Worm (Caenorhabditis elegans) whole organism, L2 larva: Measurements from ENCODE around the gene col-113.

ENCODE experiments used
- C34F6.9 ChIP-seq: fragments of 150-350 bp; optimal IDR thresholded peaks from 2 replicates; lab custom pipeline; 2014; ENCODE audit warnings: missing biosample characterization, missing genetic modification characterization
- R02D3.7 ChIP-seq: fragments of 150-350 bp; optimal IDR thresholded peaks from 2 replicates; lab custom pipeline; 2014; ENCODE audit warnings: missing biosample characterization, missing genetic modification characterization
- alr-1 ChIP-seq: fragments of 150-350 bp; optimal IDR thresholded peaks from 2 replicates; lab custom pipeline; 2014; ENCODE audit warnings: missing biosample characterization, missing genetic modification characterization
- blmp-1 ChIP-seq: sonication (generic microtip); optimal IDR thresholded peaks from 2 replicates; lab custom pipeline; 2017; ENCODE audit warnings: missing genetic modification characterization, mild to moderate bottlenecking, missing compliant biosample characterization, antibody characterized with exemption, moderate library complexity; ENCODE audit not compliant: insufficient read depth
- ceh-16 ChIP-seq: fragments of 150-350 bp; optimal IDR thresholded peaks from 2 replicates; lab custom pipeline; 2014; ENCODE audit warnings: missing biosample characterization, missing genetic modification characterization
- ceh-82 ChIP-seq: fragments of 150-350 bp; optimal IDR thresholded peaks from 2 replicates; lab custom pipeline; 2014; ENCODE audit warnings: missing biosample characterization, missing genetic modification characterization
- dmd-4 ChIP-seq: sonication (generic microtip); optimal IDR thresholded peaks from 2 replicates; lab custom pipeline; 2017; ENCODE audit warnings: missing biosample characterization, missing genetic modification characterization
- egl-27 ChIP-seq: sonication (generic microtip); optimal IDR thresholded peaks from 3 replicates; lab custom pipeline; 2017; ENCODE audit warnings: missing biosample characterization, missing genetic modification reagents, missing genetic modification characterization
- elt-1 ChIP-seq: fragments of 150-350 bp; optimal IDR thresholded peaks from 2 replicates; lab custom pipeline; 2014; ENCODE audit warnings: missing biosample characterization, missing genetic modification characterization
- elt-3 ChIP-seq: sonication (generic microtip); optimal IDR thresholded peaks from 2 replicates; lab custom pipeline; 2017; ENCODE audit warnings: missing biosample characterization, missing genetic modification characterization
- fos-1 ChIP-seq: fragments of 150-350 bp; optimal IDR thresholded peaks from 2 replicates; lab custom pipeline; 2014; ENCODE audit warnings: missing biosample characterization, missing genetic modification characterization
- gmeb-1 ChIP-seq: fragments of 150-350 bp; optimal IDR thresholded peaks from 2 replicates; lab custom pipeline; 2014; ENCODE audit warnings: missing biosample characterization, missing genetic modification characterization
- lin-11 ChIP-seq: fragments of 150-350 bp; sonication (generic microtip); optimal IDR thresholded peaks from 2 replicates; lab custom pipeline; 2014; ENCODE audit warnings: missing biosample characterization, missing genetic modification characterization, inconsistent platforms, mixed read lengths
- lin-13 ChIP-seq: fragments of 150-350 bp; optimal IDR thresholded peaks from 2 replicates; lab custom pipeline; 2014; ENCODE audit warnings: missing biosample characterization, missing genetic modification reagents, missing genetic modification characterization
- lsy-2 ChIP-seq, 2 experiments: fragments of 150-350 bp in 1 of 2; sonication (generic microtip) in 1 of 2; optimal IDR thresholded peaks; 2 replicates each; lab custom pipeline; 2014 to 2017; ENCODE audit warnings: missing biosample characterization in 2 of 2, missing genetic modification characterization in 2 of 2
- mbf-1 ChIP-seq: sonication (generic microtip); optimal IDR thresholded peaks from 2 replicates; lab custom pipeline; 2017; ENCODE audit warnings: missing biosample characterization, missing genetic modification characterization
- mdl-1 ChIP-seq, 2 experiments: fragments of 150-350 bp in 1 of 2; sonication (generic microtip) in 1 of 2; optimal IDR thresholded peaks; 2 replicates each; lab custom pipeline; 2017; ENCODE audit warnings: missing biosample characterization in 2 of 2, missing genetic modification characterization in 2 of 2
- nhr-10 ChIP-seq: sonication (generic microtip); optimal IDR thresholded peaks from 2 replicates; lab custom pipeline; 2017; ENCODE audit warnings: missing biosample characterization, missing genetic modification characterization
- nhr-11 ChIP-seq: fragments of 150-350 bp; optimal IDR thresholded peaks from 2 replicates; lab custom pipeline; 2014; ENCODE audit warnings: missing biosample characterization, missing genetic modification characterization
- nhr-12 ChIP-seq: fragments of 150-350 bp; optimal IDR thresholded peaks from 2 replicates; lab custom pipeline; 2014; ENCODE audit warnings: missing biosample characterization, missing genetic modification characterization
- nhr-129 ChIP-seq: fragments of 150-350 bp; optimal IDR thresholded peaks from 2 replicates; lab custom pipeline; 2014; ENCODE audit warnings: missing biosample characterization, missing genetic modification characterization
- nhr-21 ChIP-seq: fragments of 150-350 bp; optimal IDR thresholded peaks from 2 replicates; lab custom pipeline; 2014; ENCODE audit warnings: missing biosample characterization, missing genetic modification characterization
- nhr-23 ChIP-seq: fragments of 150-350 bp; optimal IDR thresholded peaks from 2 replicates; lab custom pipeline; 2014; ENCODE audit warnings: missing biosample characterization, missing genetic modification reagents, missing genetic modification characterization
- nhr-237 ChIP-seq: fragments of 150-350 bp; optimal IDR thresholded peaks from 2 replicates; lab custom pipeline; 2014; ENCODE audit warnings: missing biosample characterization, missing genetic modification characterization
- nhr-25 ChIP-seq: fragments of 150-350 bp; sonication (generic microtip); optimal IDR thresholded peaks from 3 replicates; lab custom pipeline; 2014; ENCODE audit warnings: missing biosample characterization, missing genetic modification characterization
- nhr-6 ChIP-seq: fragments of 150-350 bp; optimal IDR thresholded peaks from 2 replicates; lab custom pipeline; 2014; ENCODE audit warnings: missing biosample characterization, missing genetic modification characterization
- nhr-77 ChIP-seq: fragments of 150-350 bp; optimal IDR thresholded peaks from 2 replicates; lab custom pipeline; 2014; ENCODE audit warnings: missing biosample characterization, missing genetic modification characterization
- skn-1 ChIP-seq: sonication (generic microtip); optimal IDR thresholded peaks from 2 replicates; lab custom pipeline; 2017; ENCODE audit warnings: missing biosample characterization, missing genetic modification characterization
- sma-3 ChIP-seq: sonication (generic microtip); optimal IDR thresholded peaks from 2 replicates; lab custom pipeline; 2016; ENCODE audit warnings: missing genetic modification reagents, missing genetic modification characterization, missing compliant biosample characterization
- sma-9 ChIP-seq, 2 experiments: fragments of 150-350 bp in 1 of 2; sonication (generic microtip) in 1 of 2; optimal IDR thresholded peaks; 2 replicates each; lab custom pipeline; 2014 to 2016; ENCODE audit warnings: missing genetic modification characterization in 2 of 2, mild to moderate bottlenecking in 1 of 2, missing biosample characterization in 1 of 2, missing compliant biosample characterization in 1 of 2, missing genetic modification reagents in 1 of 2, moderate library complexity in 1 of 2
- snpc-4 ChIP-seq: fragments of 150-350 bp; optimal IDR thresholded peaks from 2 replicates; lab custom pipeline; 2014; ENCODE audit warnings: missing biosample characterization, missing genetic modification characterization
- unc-39 ChIP-seq: fragments of 150-350 bp; optimal IDR thresholded peaks from 2 replicates; lab custom pipeline; 2014; ENCODE audit warnings: missing biosample characterization, missing genetic modification characterization
- unc-55 ChIP-seq: fragments of 150-350 bp; sonication (generic microtip); optimal IDR thresholded peaks from 3 replicates; lab custom pipeline; 2014; ENCODE audit warnings: missing biosample characterization, missing genetic modification reagents, missing genetic modification characterization
- zag-1 ChIP-seq: fragments of 150-350 bp; optimal IDR thresholded peaks from 2 replicates; lab custom pipeline; 2014; ENCODE audit warnings: missing biosample characterization, missing genetic modification characterization
- ztf-11 ChIP-seq: sonication (generic microtip); optimal IDR thresholded peaks from 2 replicates; lab custom pipeline; 2017; ENCODE audit warnings: missing biosample characterization, missing genetic modification characterization

The col-113 gene

DNA sequence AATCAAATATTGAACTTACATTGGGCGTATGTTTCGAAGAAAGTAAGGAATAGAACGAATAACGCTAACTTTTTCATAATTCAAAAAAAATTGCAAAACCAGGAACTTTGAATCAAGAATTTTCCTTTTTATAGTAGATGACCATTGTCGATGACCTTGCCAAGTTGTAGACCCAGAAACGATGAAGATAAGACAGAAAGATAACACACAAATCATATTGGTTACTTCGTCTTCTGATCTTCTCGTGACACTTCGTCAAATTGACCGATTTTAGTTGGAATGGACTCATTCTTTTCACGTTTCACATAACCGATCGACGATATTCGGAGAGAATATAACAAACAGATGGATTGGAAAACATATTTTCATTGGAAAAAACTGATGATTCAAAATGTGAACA is 20.5 kb downstream of the col-113 start, which contains the start of gene grsp-3 (continued):
- no peak for TF ChIP-seq R02D3.7 (tag; lab: Kevin White, UChicago)
- TF ChIP-seq C34F6.9 = no peak
- TF ChIP-seq alr-1 (tag; lab: Kevin White, UChicago) = no peak
- TF ChIP-seq nhr-237 (tag; lab: Kevin White, UChicago) = no peak
- peak; percentile 53 for TF ChIP-seq nhr-21 (tag; lab: Kevin White, UChicago)
- peak; percentile 72 for TF ChIP-seq nhr-25 (tag; lab: Kevin White, UChicago)
- TF ChIP-seq nhr-23 (tag; lab: Kevin White, UChicago) = no peak
- no peak for TF ChIP-seq mdl-1 (tag; optimal IDR thresholded peaks at IDR 0.05; lab: Kevin White, UChicago)
- no peak for TF ChIP-seq skn-1 (tag; lab: Kevin White, UChicago)
- TF ChIP-seq unc-39 (tag; lab: Kevin White, UChicago) = no peak

DNA sequence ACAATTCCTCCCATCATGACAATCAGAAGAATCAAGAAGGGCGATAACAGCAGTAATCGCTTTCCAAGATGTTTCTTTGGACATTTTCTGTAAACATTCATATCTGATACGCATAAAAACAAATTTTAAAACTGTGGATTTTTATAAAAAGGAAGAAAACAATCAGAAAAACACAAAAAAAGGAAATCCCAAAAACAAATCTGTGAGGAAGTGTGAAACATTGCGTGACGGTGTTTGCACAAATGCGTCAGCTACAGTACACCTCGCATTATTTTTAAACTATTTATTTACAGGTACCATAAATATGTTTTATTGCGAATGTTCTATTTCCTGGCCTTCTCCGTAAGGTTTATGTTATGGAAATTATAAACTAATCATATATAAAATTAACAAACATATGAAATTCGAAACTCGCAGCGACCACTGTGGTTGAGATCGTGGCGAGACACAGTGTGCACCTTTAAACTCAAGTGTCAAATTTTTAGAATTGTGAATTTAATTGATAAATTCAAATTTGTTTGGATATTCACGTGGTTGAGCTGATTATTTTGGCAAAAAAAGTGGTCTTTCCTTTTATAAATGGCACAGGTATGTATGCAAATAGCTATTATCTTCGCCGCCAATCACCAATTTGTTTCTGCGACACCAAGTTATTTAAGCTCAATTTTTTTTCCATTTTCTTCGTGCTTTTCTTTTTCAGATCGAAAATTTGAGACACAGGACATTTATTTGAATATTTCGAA is 30.8 kb downstream of the col-113 start, which contains the start of the genes C34D4.10 and str-48:
TSS of gene C34D4.10 (minus strand) at position 101 of the 743 bp plus-strand sequence.
TSS of gene str-48 (plus strand) at position 693 of the 743 bp plus-strand sequence.
- TF ChIP-seq nhr-11 (tag; lab: Kevin White, UChicago) (no peak), mdl-1 (tag; optimal IDR thresholded peaks at IDR 0.05; lab: Kevin White, UChicago) (no peak), nhr-23 (tag; lab: Kevin White, UChicago) (no peak), egl-27 (tag; lab: Kevin White, UChicago) (no peak), R02D3.7 (tag; lab: Kevin White, UChicago) (no peak), dmd-4 (tag; lab: Kevin White, UChicago) (no peak), C34F6.9 (no peak), unc-39 (tag; lab: Kevin White, UChicago) (no peak)

DNA sequence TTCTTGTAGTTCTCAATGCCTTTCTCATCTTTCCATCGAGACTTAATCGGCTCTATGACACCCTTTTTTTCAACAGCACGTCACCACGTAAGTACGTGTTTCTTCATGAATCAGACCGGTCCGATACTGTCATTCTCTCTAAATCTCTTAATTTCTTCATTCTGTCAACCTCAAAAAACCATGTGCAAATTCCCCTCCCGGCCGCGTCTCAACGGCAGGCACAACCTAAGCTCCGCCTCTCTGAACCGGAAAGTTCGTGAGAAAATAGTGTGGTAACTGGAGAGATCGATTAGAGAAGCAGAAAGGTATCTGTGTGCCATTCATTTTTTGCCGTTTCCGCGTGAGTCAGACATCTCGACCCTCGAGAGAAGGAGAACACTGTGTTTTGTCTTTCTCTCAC is 37.7 kb downstream of the col-113 start, which contains the start of gene nas-8:
TSS of gene nas-8 (plus strand) at position 301 of the 400 bp plus-strand sequence.
- TF ChIP-seq alr-1 (tag; lab: Kevin White, UChicago) = no peak
- peak; percentile 11 for TF ChIP-seq fos-1 (tag; lab: Kevin White, UChicago)

DNA sequence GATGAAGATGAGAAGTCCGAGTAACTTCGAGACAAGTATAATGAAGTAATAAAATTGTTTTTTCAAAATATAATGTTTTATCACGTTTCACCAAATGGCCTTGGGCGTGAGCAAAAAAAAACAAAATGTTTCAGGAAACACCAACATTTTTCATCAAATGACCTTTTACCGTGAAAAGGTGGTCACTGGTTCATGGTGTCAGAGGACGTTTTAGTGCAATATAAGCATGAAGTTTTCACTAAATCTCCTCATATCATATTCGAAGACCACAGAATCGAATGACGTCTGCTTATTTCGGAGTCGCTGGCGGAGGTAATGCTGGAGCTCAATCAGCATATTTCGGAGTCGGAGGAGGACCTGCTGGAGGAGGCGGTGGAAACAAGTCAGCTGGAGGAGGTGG is 41.0 kb downstream of the col-113 start, which contains the start of the genes ZC477.7 and ssq-3:
TSS of gene ZC477.7 (minus strand) at position 101 of the 400 bp plus-strand sequence.
TSS of gene ssq-3 (plus strand) at position 251 of the 400 bp plus-strand sequence.
- TF ChIP-seq C34F6.9 (no peak), snpc-4 (tag; lab: Kevin White, UChicago) (no peak), nhr-129 (tag; lab: Kevin White, UChicago) (no peak), egl-27 (tag; lab: Kevin White, UChicago) (no peak), ceh-16 (no peak), skn-1 (tag; lab: Kevin White, UChicago) (no peak), nhr-23 (tag; lab: Kevin White, UChicago) (no peak), zag-1 (tag; lab: Kevin White, UChicago) (no peak), gmeb-1 (tag; lab: Kevin White, UChicago) (no peak), dmd-4 (tag; lab: Kevin White, UChicago) (no peak), lsy-2 (tag; optimal IDR thresholded peaks at IDR 0.05; lab: Kevin White, UChicago) (no peak), R02D3.7 (tag; lab: Kevin White, UChicago) (no peak)
- TF ChIP-seq, all 48 proteins: peak for 0

DNA sequence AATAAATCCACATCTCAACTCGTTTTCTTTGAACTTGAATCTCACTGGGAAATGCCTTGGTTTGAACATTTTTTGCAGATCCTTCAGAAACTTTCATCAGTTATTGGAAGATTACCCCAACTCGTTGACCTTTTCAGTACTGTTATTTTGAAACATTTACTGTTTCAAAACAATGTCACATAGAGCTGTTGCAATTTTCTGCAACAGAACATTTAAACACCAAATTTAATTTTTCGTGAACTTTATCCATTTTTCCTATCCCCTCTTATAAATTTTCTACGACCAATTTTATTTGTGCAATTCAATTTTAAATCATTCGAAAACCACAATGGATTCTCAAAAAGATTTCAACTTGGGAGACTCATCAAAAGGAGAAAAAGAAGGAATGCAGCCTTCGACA is 44.4 kb downstream of the col-113 start, which contains the start of gene ZC477.2:
TSS of gene ZC477.2 (plus strand) at position 301 of the 400 bp plus-strand sequence.
- TF ChIP-seq alr-1 (tag; lab: Kevin White, UChicago) (no peak), ceh-82 (tag; lab: Kevin White, UChicago) (no peak), nhr-10 (tag; lab: Kevin White, UChicago) (no peak), elt-1 (no peak)

DNA sequence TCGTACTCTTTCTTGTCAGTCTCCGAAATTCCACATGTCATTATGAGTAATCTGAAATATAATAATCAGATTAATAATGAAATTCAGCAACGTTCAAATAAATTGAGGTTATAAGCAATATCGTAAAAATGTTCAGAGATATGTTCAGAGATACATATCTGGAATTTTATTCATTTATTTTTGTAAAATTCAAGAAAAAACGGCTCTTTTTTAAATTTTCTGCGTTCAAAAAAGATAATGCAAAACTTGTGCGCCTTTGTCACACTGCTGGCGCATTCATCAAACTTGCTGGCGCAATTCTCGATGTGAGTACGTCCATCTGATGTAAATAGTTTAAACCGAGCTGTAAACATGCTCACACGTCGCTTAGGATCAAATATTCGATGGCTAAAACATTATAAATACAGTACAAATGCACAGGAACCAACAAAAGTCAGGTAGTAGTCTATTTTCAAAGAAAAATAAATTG is 49.1 kb downstream of the col-113 start, which contains the start of the genes rde-8 and ZC477.3:
TSS of gene rde-8 (minus strand) at position 51 of the 469 bp plus-strand sequence.
TSS of gene ZC477.3 (plus strand) at position 282 of the 469 bp plus-strand sequence.
- TF ChIP-seq nhr-25 (tag; lab: Kevin White, UChicago) (peak; percentile 70), elt-3 (tag; lab: Kevin White, UChicago) (no peak), nhr-21 (tag; lab: Kevin White, UChicago) (peak; percentile 54), ceh-82 (tag; lab: Kevin White, UChicago) (no peak), snpc-4 (tag; lab: Kevin White, UChicago) (no peak), mdl-1 (tag; optimal IDR thresholded peaks at IDR 0.05; lab: Kevin White, UChicago) (no peak), lsy-2 (tag; optimal IDR thresholded peaks at IDR 0.05; lab: Kevin White, UChicago) (peak; percentile 67 to 89), sma-9 (GFP tag; optimal IDR thresholded peaks at IDR 0.05; lab: Kevin White, UChicago) (peak; percentile 80), sma-9 (tag; optimal IDR thresholded peaks at IDR 0.05; lab: Kevin White, UChicago) (no peak), lin-13 (GFP tag; lab: Kevin White, UChicago) (peak; percentile 50), egl-27 (tag; lab: Kevin White, UChicago) (peak; percentile 45), unc-39 (tag; lab: Kevin White, UChicago) (no peak), blmp-1 (no peak), lin-11 (tag; lab: Kevin White, UChicago) (peak; percentile 32), skn-1 (tag; lab: Kevin White, UChicago) (no peak), nhr-23 (tag; lab: Kevin White, UChicago) (no peak), alr-1 (tag; lab: Kevin White, UChicago) (no peak), mbf-1 (no peak), ztf-11 (tag; lab: Kevin White, UChicago) (no peak), unc-55 (no peak), nhr-10 (tag; lab: Kevin White, UChicago) (peak; percentile 47), dmd-4 (tag; lab: Kevin White, UChicago) (no peak), gmeb-1 (tag; lab: Kevin White, UChicago) (peak; percentile 83), nhr-12 (no peak), nhr-6 (tag; lab: Kevin White, UChicago) (no peak), sma-3 (GFP tag; lab: Kevin White, UChicago) (peak; percentile 36), nhr-77 (tag; lab: Kevin White, UChicago) (no peak), ceh-16 (no peak)
